Worm (Caenorhabditis elegans): ENCODE measurements around the gene nhr-213.

DNA sequence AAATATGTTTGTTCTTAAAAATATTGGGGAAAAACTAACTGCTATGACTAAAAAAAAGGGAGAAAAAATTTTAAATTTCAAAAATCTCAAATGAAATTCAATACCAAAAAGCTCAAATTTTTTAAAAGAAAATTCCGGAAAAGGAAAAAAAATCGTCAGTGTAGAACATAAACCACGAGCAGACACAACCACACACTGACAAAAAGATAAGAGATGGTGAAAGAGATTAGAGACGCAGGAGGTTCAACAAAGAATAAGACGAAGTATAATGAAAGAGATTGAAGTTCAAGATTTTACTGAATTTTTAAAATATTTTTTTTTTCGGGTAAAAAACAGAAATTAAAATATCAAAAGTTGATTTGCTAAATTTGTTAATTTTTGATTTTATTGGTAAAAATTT lies 16.5 kb downstream of the nhr-213 start:
- no peak for TF ChIP-seq F13C5.2 (tag; optimal IDR thresholded peaks at IDR 0.05)
- TF ChIP-seq ama-1 (optimal IDR thresholded peaks at IDR 0.05) = no peak
- TF ChIP-seq ceh-36 (tag; optimal IDR thresholded peaks at IDR 0.05) = no peak
- TF ChIP-seq hmg-4 (GFP tag; optimal IDR thresholded peaks at IDR 0.05) = no peak
- no peak for TF ChIP-seq hmbx-1 (tag; optimal IDR thresholded peaks at IDR 0.05)
- TF ChIP-seq B0310.2 (tag; optimal IDR thresholded peaks at IDR 0.05) = no peak
- no peak for TF ChIP-seq ceh-13 (GFP tag; optimal IDR thresholded peaks at IDR 0.05)
- no peak for TF ChIP-seq flt-1 (GFP tag; IDR thresholded peaks at IDR 0.05)
